Worm (Caenorhabditis elegans) whole organism, mixed stage, embryonic: ENCODE data around the gene Y71H2AM.14.

Experiments used
- M03D4.4 ChIP-seq: sonication (generic microtip); optimal IDR thresholded peaks from 2 replicates; lab custom pipeline; 2017; ENCODE audit warnings: mild to moderate bottlenecking, missing genetic modification characterization, missing compliant biosample characterization
- bed-3 ChIP-seq: fragments of 200-800 bp; sonication (Bioruptor generic); optimal IDR thresholded peaks from 3 replicates; lab custom pipeline; 2018; ENCODE audit warnings: mild to moderate bottlenecking, missing genetic modification characterization, moderate library complexity, missing compliant biosample characterization
- blmp-1 ChIP-seq: fragments of 150-350 bp; optimal IDR thresholded peaks from 2 replicates; lab custom pipeline; 2014; ENCODE audit warnings: missing biosample characterization, missing genetic modification characterization
- ceh-39 ChIP-seq: fragments of 150-350 bp; optimal IDR thresholded peaks from 2 replicates; lab custom pipeline; 2014; ENCODE audit warnings: missing biosample characterization, missing genetic modification characterization
- ceh-43 ChIP-seq: fragments of 200-800 bp; sonication (Bioruptor generic); optimal IDR thresholded peaks from 2 replicates; lab custom pipeline; 2018; ENCODE audit warnings: mild to moderate bottlenecking, missing genetic modification characterization, moderate library complexity, missing compliant biosample characterization
- ceh-83 ChIP-seq: fragments of 200-800 bp; sonication (Bioruptor generic); optimal IDR thresholded peaks from 2 replicates; lab custom pipeline; 2018; ENCODE audit warnings: mild to moderate bottlenecking, missing genetic modification characterization, missing compliant biosample characterization
- ces-1 ChIP-seq: fragments of 150-350 bp; optimal IDR thresholded peaks from 2 replicates; lab custom pipeline; 2014; ENCODE audit warnings: missing biosample characterization, missing genetic modification reagents, missing genetic modification characterization
- cnd-1 ChIP-seq: fragments of 200-800 bp; sonication (Bioruptor generic); optimal IDR thresholded peaks from 2 replicates; lab custom pipeline; 2018; ENCODE audit warnings: mild to moderate bottlenecking, missing genetic modification characterization, missing compliant biosample characterization
- drap-1 ChIP-seq: fragments of 200-800 bp; sonication (Bioruptor generic); optimal IDR thresholded peaks from 3 replicates; lab custom pipeline; 2018; ENCODE audit warnings: mild to moderate bottlenecking, missing genetic modification characterization, missing compliant biosample characterization
- elt-1 ChIP-seq: sonication (generic microtip); optimal IDR thresholded peaks from 2 replicates; lab custom pipeline; 2017; ENCODE audit warnings: missing genetic modification characterization, mild to moderate bottlenecking, missing compliant biosample characterization, antibody characterized with exemption, moderate library complexity, borderline replicate concordance; ENCODE audit not compliant: insufficient read depth
- elt-3 ChIP-seq: fragments of 150-350 bp; optimal IDR thresholded peaks from 2 replicates; lab custom pipeline; 2014; ENCODE audit warnings: missing biosample characterization, missing genetic modification characterization
- flh-1 ChIP-seq: fragments of 200-800 bp; sonication (Bioruptor generic); optimal IDR thresholded peaks from 2 replicates; lab custom pipeline; 2018; ENCODE audit warnings: mild to moderate bottlenecking, missing genetic modification characterization, moderate library complexity, missing compliant biosample characterization
- ham-2 ChIP-seq: fragments of 200-800 bp; sonication (Bioruptor generic); optimal IDR thresholded peaks from 2 replicates; lab custom pipeline; 2018; ENCODE audit warnings: mild to moderate bottlenecking, missing genetic modification characterization, missing compliant biosample characterization
- hlh-1 ChIP-seq: fragments of 150-350 bp; optimal IDR thresholded peaks from 2 replicates; lab custom pipeline; 2014; ENCODE audit warnings: missing biosample characterization, missing genetic modification reagents, missing genetic modification characterization
- lin-13 ChIP-seq: fragments of 150-350 bp; optimal IDR thresholded peaks from 2 replicates; lab custom pipeline; 2014; ENCODE audit warnings: missing biosample characterization, missing genetic modification characterization
- lin-32 ChIP-seq: fragments of 200-800 bp; sonication (Bioruptor generic); optimal IDR thresholded peaks from 2 replicates; lab custom pipeline; 2018; ENCODE audit warnings: mild to moderate bottlenecking, missing genetic modification characterization, missing compliant biosample characterization
- lsy-2 ChIP-seq: fragments of 150-350 bp; optimal IDR thresholded peaks from 2 replicates; lab custom pipeline; 2014; ENCODE audit warnings: missing biosample characterization, missing genetic modification characterization
- mab-5 ChIP-seq: fragments of 150-350 bp; optimal IDR thresholded peaks from 2 replicates; lab custom pipeline; 2014; ENCODE audit warnings: missing biosample characterization, missing genetic modification characterization
- mep-1 ChIP-seq: fragments of 150-350 bp; optimal IDR thresholded peaks from 2 replicates; lab custom pipeline; 2017; ENCODE audit warnings: missing biosample characterization, missing genetic modification reagents, missing genetic modification characterization, inconsistent platforms
- mls-2 ChIP-seq: sonication (generic microtip); optimal IDR thresholded peaks from 2 replicates; lab custom pipeline; 2016; ENCODE audit warnings: mild to moderate bottlenecking, missing genetic modification characterization, moderate library complexity, missing compliant biosample characterization
- nhr-12 ChIP-seq: fragments of 150-350 bp; optimal IDR thresholded peaks from 2 replicates; lab custom pipeline; 2014; ENCODE audit warnings: missing biosample characterization, missing genetic modification characterization
- nhr-2 ChIP-seq: fragments of 150-350 bp; optimal IDR thresholded peaks from 2 replicates; lab custom pipeline; 2014; ENCODE audit warnings: missing biosample characterization, missing genetic modification characterization
- nhr-237 ChIP-seq: fragments of 150-350 bp; optimal IDR thresholded peaks from 2 replicates; lab custom pipeline; 2014; ENCODE audit warnings: missing biosample characterization, missing genetic modification characterization
- nhr-28 ChIP-seq: fragments of 150-350 bp; optimal IDR thresholded peaks from 2 replicates; lab custom pipeline; 2014; ENCODE audit warnings: missing biosample characterization, missing genetic modification characterization
- nhr-76 ChIP-seq: sonication (generic microtip); optimal IDR thresholded peaks from 2 replicates; lab custom pipeline; 2017; ENCODE audit warnings: missing biosample characterization, missing genetic modification characterization
- pha-4 ChIP-seq: fragments of 150-350 bp; optimal IDR thresholded peaks from 2 replicates; lab custom pipeline; 2018; ENCODE audit warnings: missing biosample characterization, missing genetic modification reagents, missing genetic modification characterization
- sem-2 ChIP-seq: fragments of 200-800 bp; sonication (Bioruptor generic); optimal IDR thresholded peaks from 2 replicates; lab custom pipeline; 2018; ENCODE audit warnings: mild to moderate bottlenecking, missing genetic modification characterization, missing compliant biosample characterization
- snpc-4 ChIP-seq: fragments of 150-350 bp; optimal IDR thresholded peaks from 2 replicates; lab custom pipeline; 2014; ENCODE audit warnings: missing biosample characterization, missing genetic modification characterization
- sptf-1 ChIP-seq: sonication (generic microtip); optimal IDR thresholded peaks from 2 replicates; lab custom pipeline; 2017; ENCODE audit warnings: mild to moderate bottlenecking, missing genetic modification characterization, moderate library complexity, missing compliant biosample characterization
- tbx-8 ChIP-seq: fragments of 200-800 bp; sonication (Bioruptor generic); optimal IDR thresholded peaks from 2 replicates; lab custom pipeline; 2018; ENCODE audit warnings: mild to moderate bottlenecking, missing genetic modification characterization, moderate library complexity, missing compliant biosample characterization
- unc-120 ChIP-seq: sonication (generic microtip); optimal IDR thresholded peaks from 2 replicates; lab custom pipeline; 2017; ENCODE audit warnings: missing genetic modification characterization, missing compliant biosample characterization; ENCODE audit not compliant: poor library complexity, severe bottlenecking
- unc-39 ChIP-seq: fragments of 150-350 bp; optimal IDR thresholded peaks from 2 replicates; lab custom pipeline; 2014; ENCODE audit warnings: missing biosample characterization, missing genetic modification characterization
- unc-62 ChIP-seq: fragments of 150-350 bp; optimal IDR thresholded peaks from 2 replicates; lab custom pipeline; 2014; ENCODE audit warnings: missing biosample characterization, missing genetic modification reagents, missing genetic modification characterization
- zip-8 ChIP-seq: fragments of 150-350 bp; optimal IDR thresholded peaks from 2 replicates; lab custom pipeline; 2014; ENCODE audit warnings: missing biosample characterization, missing genetic modification characterization
- ztf-11 ChIP-seq: fragments of 150-350 bp; optimal IDR thresholded peaks from 2 replicates; lab custom pipeline; 2014; ENCODE audit warnings: missing biosample characterization, missing genetic modification characterization

The Y71H2AM.14 gene

ce11 chrIII:2770752-2771151 lies 24.3 kb upstream of the Y71H2AM.14 start:
- TF ChIP-seq snpc-4, result no peak
- TF ChIP-seq cnd-1, result no peak
- no peak for TF ChIP-seq hlh-1
- no peak for TF ChIP-seq mep-1 (tag; lab: Kevin White, UChicago)
- TF ChIP-seq ces-1 (GFP tag; lab: Kevin White, UChicago), result no peak
- no peak for TF ChIP-seq unc-39
- no peak for TF ChIP-seq lsy-2 (tag; lab: Kevin White, UChicago)
- no peak for TF ChIP-seq ham-2 (GFP tag; lab: Kevin White, UChicago)
- TF ChIP-seq, all 35 proteins: peak for 0

- TF ChIP-seq drap-1 (no peak), ham-2 (GFP tag; lab: Kevin White, UChicago) (no peak)
Observed at ce11 chrIII:2769078-2769477, 22.6 kb upstream of the Y71H2AM.14 start.

ce11 chrIII:2768635-2769034 lies 22.2 kb upstream of the Y71H2AM.14 start, which contains the start of gene swsn-3:
TSS of gene swsn-3 (minus strand) at chrIII:2768679.
- peak; percentile 92 for TF ChIP-seq sptf-1 (tag; lab: Kevin White, UChicago)
- peak; percentile 68 for TF ChIP-seq bed-3 (GFP tag; lab: Kevin White, UChicago)
- TF ChIP-seq M03D4.4 (tag; lab: Kevin White, UChicago), result peak; percentile 89
- TF ChIP-seq nhr-12, result peak; percentile 60
- TF ChIP-seq mep-1 (tag; lab: Kevin White, UChicago), result peak; percentile 93
- TF ChIP-seq nhr-237, result peak; percentile 94
- peak; percentile 22 for TF ChIP-seq elt-1
- TF ChIP-seq mab-5, result peak; percentile 80
- peak; percentile 79 for TF ChIP-seq pha-4 (tag; lab: Kevin White, UChicago)
- peak; percentile 56 for TF ChIP-seq nhr-76 (tag; lab: Kevin White, UChicago)
- TF ChIP-seq unc-39, result peak; percentile 64
- peak; percentile 36 for TF ChIP-seq nhr-2 (tag; lab: Kevin White, UChicago)
- TF ChIP-seq cnd-1, result peak; percentile 59
- peak; percentile 76 for TF ChIP-seq drap-1
- TF ChIP-seq tbx-8, result peak; percentile 79
- TF ChIP-seq hlh-1, result peak; percentile 78
- no peak for TF ChIP-seq zip-8 (tag; lab: Kevin White, UChicago)
- TF ChIP-seq ham-2 (GFP tag; lab: Kevin White, UChicago), result peak; percentile 63
- peak; percentile 88 for TF ChIP-seq ces-1 (GFP tag; lab: Kevin White, UChicago)
- TF ChIP-seq ceh-43 (GFP tag; lab: Kevin White, UChicago), result peak; percentile 95
- TF ChIP-seq snpc-4, result no peak
- peak; percentile 93 for TF ChIP-seq mls-2 (tag; lab: Kevin White, UChicago)
- peak; percentile 58 for TF ChIP-seq sem-2
- peak; percentile 88 for TF ChIP-seq ztf-11 (tag; lab: Kevin White, UChicago)
- TF ChIP-seq lsy-2 (tag; lab: Kevin White, UChicago), result peak; percentile 84
- TF ChIP-seq lin-13 (tag; lab: Kevin White, UChicago), result peak; percentile 90
- TF ChIP-seq nhr-28, result peak; percentile 39
- TF ChIP-seq elt-3 (tag; lab: Kevin White, UChicago), result peak; percentile 38
- TF ChIP-seq ceh-39 (tag; lab: Kevin White, UChicago), result peak; percentile 90
- TF ChIP-seq ceh-83, result peak; percentile 88
- peak; percentile 9 for TF ChIP-seq blmp-1
- TF ChIP-seq flh-1 (GFP tag; lab: Kevin White, UChicago), result peak; percentile 61
- TF ChIP-seq lin-32 (GFP tag; lab: Kevin White, UChicago), result no peak
- TF ChIP-seq unc-62 (GFP tag; lab: Kevin White, UChicago), result peak; percentile 46
- TF ChIP-seq unc-120 (tag; lab: Kevin White, UChicago), result peak; percentile 88

ce11 chrIII:2760726-2761125 lies 14.3 kb upstream of the Y71H2AM.14 start, which contains the start of gene pho-9:
TSS of gene pho-9 (minus strand) at chrIII:2760816.
- TF ChIP-seq lsy-2 (tag; lab: Kevin White, UChicago) (no peak), nhr-28 (no peak), bed-3 (GFP tag; lab: Kevin White, UChicago) (no peak), elt-3 (tag; lab: Kevin White, UChicago) (no peak), nhr-12 (no peak), mls-2 (tag; lab: Kevin White, UChicago) (no peak), hlh-1 (no peak), unc-120 (tag; lab: Kevin White, UChicago) (no peak), ztf-11 (tag; lab: Kevin White, UChicago) (no peak), nhr-237 (no peak), cnd-1 (no peak), ham-2 (GFP tag; lab: Kevin White, UChicago) (no peak), snpc-4 (no peak), sptf-1 (tag; lab: Kevin White, UChicago) (no peak), ceh-43 (GFP tag; lab: Kevin White, UChicago) (no peak), sem-2 (no peak), elt-1 (no peak), zip-8 (tag; lab: Kevin White, UChicago) (no peak), lin-13 (tag; lab: Kevin White, UChicago) (no peak)
